Worm (Caenorhabditis elegans): ENCODE results near the gene lipl-5.

DNA sequence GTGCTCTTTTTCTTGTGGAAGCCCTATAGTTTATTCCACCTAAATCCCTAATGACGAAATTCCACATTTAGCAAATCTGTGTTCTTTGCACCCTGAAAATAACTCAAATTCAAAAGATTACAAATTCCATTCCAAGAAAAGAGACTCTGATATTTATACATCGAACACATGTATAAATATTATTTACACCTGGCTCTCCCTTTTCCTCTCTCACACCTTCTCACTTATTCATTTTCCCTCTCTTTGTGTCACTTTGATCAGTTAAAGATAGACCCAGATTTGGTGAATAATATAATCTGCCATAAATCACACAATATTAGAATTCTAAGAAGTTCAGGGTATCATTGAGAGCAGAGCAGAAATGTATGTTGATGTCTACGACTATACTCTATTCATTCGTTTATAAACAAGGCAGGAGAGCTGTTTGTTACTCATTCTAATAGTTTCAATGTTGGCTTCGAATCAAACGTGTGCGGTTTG is 6.7 kb downstream of the lipl-5 start, which contains the start of gene nhr-254:
- TF ChIP-seq lsy-2 (tag; optimal IDR thresholded peaks at IDR 0.05) (no peak), lin-13 (tag; optimal IDR thresholded peaks at IDR 0.05) (no peak), nhr-28 (tag; optimal IDR thresholded peaks at IDR 0.05) (no peak), ces-1 (GFP tag; optimal IDR thresholded peaks at IDR 0.05) (no peak), sptf-1 (tag; optimal IDR thresholded peaks at IDR 0.05) (no peak)

Data from whole organism, mixed stage, embryonic.